Worm (Caenorhabditis elegans) whole organism, L2 larva: ENCODE data around the gene tpra-1.

Experiments used
- C34F6.9 ChIP-seq: fragments of 150-350 bp; optimal IDR thresholded peaks from 2 replicates; lab custom pipeline; 2014; ENCODE audit warnings: missing biosample characterization, missing genetic modification characterization
- alr-1 ChIP-seq: fragments of 150-350 bp; optimal IDR thresholded peaks from 2 replicates; lab custom pipeline; 2014; ENCODE audit warnings: missing biosample characterization, missing genetic modification characterization
- aly-2 ChIP-seq: fragments of 150-350 bp; optimal IDR thresholded peaks from 2 replicates; lab custom pipeline; 2014; ENCODE audit warnings: missing biosample characterization, missing genetic modification characterization
- ama-1 ChIP-seq: fragments of 150-350 bp; optimal IDR thresholded peaks from 2 replicates; lab custom pipeline; 2018; ENCODE audit warnings: inconsistent platforms
- blmp-1 ChIP-seq: sonication (generic microtip); optimal IDR thresholded peaks from 2 replicates; lab custom pipeline; 2017; ENCODE audit warnings: missing genetic modification characterization, mild to moderate bottlenecking, missing compliant biosample characterization, antibody characterized with exemption, moderate library complexity; ENCODE audit not compliant: insufficient read depth
- elt-3 ChIP-seq: sonication (generic microtip); optimal IDR thresholded peaks from 2 replicates; lab custom pipeline; 2017; ENCODE audit warnings: missing biosample characterization, missing genetic modification characterization
- fos-1 ChIP-seq: fragments of 150-350 bp; optimal IDR thresholded peaks from 2 replicates; lab custom pipeline; 2014; ENCODE audit warnings: missing biosample characterization, missing genetic modification characterization
- mdl-1 ChIP-seq, 2 experiments: fragments of 150-350 bp in 1 of 2; sonication (generic microtip) in 1 of 2; optimal IDR thresholded peaks; 2 replicates each; lab custom pipeline; 2017; ENCODE audit warnings: missing biosample characterization in 2 of 2, missing genetic modification characterization in 2 of 2
- nhr-10 ChIP-seq: sonication (generic microtip); optimal IDR thresholded peaks from 2 replicates; lab custom pipeline; 2017; ENCODE audit warnings: missing biosample characterization, missing genetic modification characterization
- nhr-12 ChIP-seq: fragments of 150-350 bp; optimal IDR thresholded peaks from 2 replicates; lab custom pipeline; 2014; ENCODE audit warnings: missing biosample characterization, missing genetic modification characterization
- nhr-6 ChIP-seq: fragments of 150-350 bp; optimal IDR thresholded peaks from 2 replicates; lab custom pipeline; 2014; ENCODE audit warnings: missing biosample characterization, missing genetic modification characterization

DNA sequence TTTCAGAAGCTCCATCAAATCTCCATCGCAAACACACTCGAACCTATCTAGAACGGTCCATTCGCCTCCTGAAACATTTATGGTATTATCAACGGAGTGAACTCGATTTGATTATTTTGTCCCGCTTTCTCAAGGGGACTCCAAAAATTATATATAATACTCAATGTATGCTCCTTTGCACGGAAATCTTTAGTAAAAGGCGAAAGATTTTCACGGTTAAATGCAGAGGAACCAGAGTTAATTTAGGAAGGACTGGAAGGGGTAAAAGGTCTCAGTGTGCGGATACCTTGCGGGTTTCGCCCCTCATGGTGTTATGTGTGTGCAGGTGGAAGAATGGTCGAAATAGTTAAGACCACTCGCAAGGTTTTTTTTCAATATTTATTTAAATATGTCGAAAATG is 44.9 kb downstream of the tpra-1 start:
- TF ChIP-seq C34F6.9 (no peak), aly-2 (tag; lab: Kevin White, UChicago) (no peak), ama-1 (no peak), blmp-1 (tag; lab: Kevin White, UChicago) (no peak), mdl-1 (tag; optimal IDR thresholded peaks at IDR 0.05; lab: Kevin White, UChicago) (no peak), nhr-12 (no peak), alr-1 (tag; lab: Kevin White, UChicago) (no peak), nhr-10 (no peak), nhr-6 (tag; lab: Kevin White, UChicago) (no peak), elt-3 (tag; lab: Kevin White, UChicago) (no peak), fos-1 (tag; lab: Kevin White, UChicago) (no peak)
